Fruit fly (Drosophila melanogaster) whole organism, embryonic: ENCODE results near the gene Gyc88E.

Experiments
- Adf1 ChIP-seq: fragments of 200-800 bp; sonication (Bioruptor generic); IDR thresholded peaks from 2 replicates; pipeline ENCODE4 v1.3.6; 2022; ENCODE audit warnings: missing biosample characterization, missing genetic modification characterization
- B-H2 ChIP-seq: fragments of 200-800 bp; sonication (Bioruptor generic); optimal IDR thresholded peaks from 2 replicates; lab custom pipeline; 2018; ENCODE audit warnings: missing biosample characterization, mild to moderate bottlenecking, missing genetic modification characterization
- CG10565 ChIP-seq: fragments of 200-800 bp; sonication (Bioruptor generic); optimal IDR thresholded peaks from 3 replicates; lab custom pipeline; 2016; ENCODE audit warnings: missing biosample characterization, mild to moderate bottlenecking, missing genetic modification characterization
- CG11085 ChIP-seq: fragments of 200-800 bp; sonication (Bioruptor generic); IDR thresholded peaks from 2 replicates; pipeline ENCODE4 v1.3.6; 2022; ENCODE audit warnings: missing biosample characterization, missing genetic modification characterization
- CG11247 ChIP-seq: fragments of 200-800 bp; sonication (Bioruptor generic); IDR thresholded peaks from 2 replicates; pipeline ENCODE4 v1.3.6; 2022; ENCODE audit warnings: missing biosample characterization, missing genetic modification characterization
- CG11398 ChIP-seq: fragments of 200-800 bp; sonication (Bioruptor generic); optimal IDR thresholded peaks from 2 replicates; lab custom pipeline; 2016; ENCODE audit warnings: missing biosample characterization, missing genetic modification characterization
- CG14667 ChIP-seq: fragments of 200-800 bp; sonication (Bioruptor generic); IDR thresholded peaks from 2 replicates; pipeline ENCODE4 v1.3.6; 2022; ENCODE audit warnings: missing biosample characterization, missing genetic modification characterization
- CG15479 ChIP-seq: fragments of 200-800 bp; sonication (Bioruptor generic); optimal IDR thresholded peaks from 3 replicates; lab custom pipeline; 2019; ENCODE audit warnings: missing biosample characterization, mild to moderate bottlenecking, missing genetic modification characterization, moderate library complexity
- CG17568 ChIP-seq: fragments of 200-800 bp; sonication (Bioruptor generic); optimal IDR thresholded peaks from 2 replicates; lab custom pipeline; 2018; ENCODE audit warnings: missing biosample characterization, mild to moderate bottlenecking, missing genetic modification characterization, moderate library complexity
- CG2678 ChIP-seq: fragments of 200-800 bp; sonication (Bioruptor generic); optimal IDR thresholded peaks from 3 replicates; lab custom pipeline; 2019; ENCODE audit warnings: missing biosample characterization, mild to moderate bottlenecking, missing genetic modification characterization, moderate library complexity
- CG31388 ChIP-seq: fragments of 200-800 bp; sonication (Bioruptor generic); optimal IDR thresholded peaks from 2 replicates; lab custom pipeline; 2016; ENCODE audit warnings: missing biosample characterization, missing genetic modification characterization
- CG32772 ChIP-seq: fragments of 200-800 bp; sonication (Bioruptor generic); IDR thresholded peaks from 2 replicates; pipeline ENCODE4 v1.3.6; 2022; ENCODE audit warnings: missing biosample characterization, missing genetic modification characterization
- CG3726 ChIP-seq: fragments of 200-800 bp; sonication (Bioruptor generic); IDR thresholded peaks from 3 replicates; pipeline ENCODE4, ENCODE4 v1.3.6; 2022; ENCODE audit warnings: missing biosample characterization, missing genetic modification characterization
- CG4424 ChIP-seq: fragments of 200-800 bp; sonication (Bioruptor generic); optimal IDR thresholded peaks from 3 replicates; lab custom pipeline; 2016; ENCODE audit warnings: missing biosample characterization, missing genetic modification characterization
- CG7556 ChIP-seq: fragments of 200-800 bp; sonication (Bioruptor generic); optimal IDR thresholded peaks from 2 replicates; lab custom pipeline; 2017; ENCODE audit warnings: missing biosample characterization, mild to moderate bottlenecking, missing genetic modification characterization
- CG7839 ChIP-seq: fragments of 200-800 bp; sonication (Bioruptor generic); optimal IDR thresholded peaks from 3 replicates; lab custom pipeline; 2018; ENCODE audit warnings: missing biosample characterization, mild to moderate bottlenecking, missing genetic modification characterization, moderate library complexity
- CG9797 ChIP-seq: fragments of 200-800 bp; sonication (Bioruptor generic); optimal IDR thresholded peaks from 3 replicates; lab custom pipeline; 2018; ENCODE audit warnings: missing biosample characterization, mild to moderate bottlenecking, missing genetic modification characterization
- D19A ChIP-seq: fragments of 200-800 bp; optimal IDR thresholded peaks from 3 replicates; lab custom pipeline; 2019; ENCODE audit warnings: missing biosample characterization, mild to moderate bottlenecking, missing genetic modification characterization, moderate library complexity
- Dbx ChIP-seq: fragments of 200-800 bp; sonication (Bioruptor generic); IDR thresholded peaks from 3 replicates; pipeline ENCODE4 v1.3.6; 2022; ENCODE audit warnings: missing biosample characterization, missing genetic modification characterization
- Dek ChIP-seq: fragments of 200-800 bp; sonication (Bioruptor generic); optimal IDR thresholded peaks from 3 replicates; lab custom pipeline; 2019; ENCODE audit warnings: missing biosample characterization, mild to moderate bottlenecking, missing genetic modification characterization, moderate library complexity
- Drgx ChIP-seq: fragments of 200-800 bp; sonication (Bioruptor generic); IDR thresholded peaks from 2 replicates; pipeline ENCODE4 v1.3.6; 2022; ENCODE audit warnings: missing biosample characterization, missing genetic modification characterization
- E2f1 ChIP-seq: fragments of 200-800 bp; sonication (Bioruptor generic); IDR thresholded peaks from 2 replicates; pipeline ENCODE4 v1.3.6; 2022; ENCODE audit warnings: missing biosample characterization, missing genetic modification characterization
- HmgZ ChIP-seq: fragments of 200-800 bp; sonication (Bioruptor generic); optimal IDR thresholded peaks from 2 replicates; lab custom pipeline; 2018; ENCODE audit warnings: missing biosample characterization, mild to moderate bottlenecking, missing genetic modification characterization
- Hmr ChIP-seq: fragments of 200-800 bp; sonication (Bioruptor generic); optimal IDR thresholded peaks from 3 replicates; lab custom pipeline; 2017; ENCODE audit warnings: mild to moderate bottlenecking, missing biosample characterization, missing genetic modification reagents, missing genetic modification characterization
- Hr51 ChIP-seq, 2 experiments: fragments of 200-800 bp; sonication (Bioruptor generic); optimal IDR thresholded peaks; 2 replicates in 1 of 2; 3 replicates in 1 of 2; lab custom pipeline; 2016 to 2018; ENCODE audit warnings: missing biosample characterization in 2 of 2, missing genetic modification characterization in 2 of 2, mild to moderate bottlenecking in 1 of 2, moderate library complexity in 1 of 2
- Neu2 ChIP-seq: fragments of 200-800 bp; sonication (Bioruptor generic); optimal IDR thresholded peaks from 3 replicates; lab custom pipeline; 2016; ENCODE audit warnings: missing biosample characterization, missing genetic modification characterization, borderline replicate concordance
- Rfx ChIP-seq: fragments of 200-800 bp; sonication (Bioruptor generic); IDR thresholded peaks from 2 replicates; pipeline ENCODE4 v1.3.6; 2022; ENCODE audit warnings: missing biosample characterization, missing genetic modification characterization
- Tbp ChIP-seq: fragments of >200 bp; optimal IDR thresholded peaks from 2 replicates; lab custom pipeline; 2018; ENCODE audit warnings: missing biosample characterization, missing genetic modification characterization
- abd-A ChIP-seq: fragments of 200-800 bp; sonication (Bioruptor generic); optimal IDR thresholded peaks from 3 replicates; lab custom pipeline; 2019; ENCODE audit warnings: missing biosample characterization, mild to moderate bottlenecking, missing genetic modification characterization, moderate library complexity
- amos ChIP-seq: fragments of 200-800 bp; sonication (Bioruptor generic); IDR thresholded peaks from 2 replicates; pipeline ENCODE4 v1.3.6; 2022; ENCODE audit warnings: missing biosample characterization, missing genetic modification characterization; ENCODE audit not compliant: partially characterized antibody
- ase ChIP-seq: fragments of 200-800 bp; sonication (Bioruptor generic); IDR thresholded peaks from 3 replicates; pipeline ENCODE4 v1.3.6; 2022; ENCODE audit warnings: missing biosample characterization, missing genetic modification characterization
- ato ChIP-seq: fragments of 200-800 bp; sonication (Bioruptor generic); IDR thresholded peaks from 2 replicates; pipeline ENCODE4 v1.3.6; 2022; ENCODE audit warnings: missing biosample characterization, missing genetic modification characterization; ENCODE audit not compliant: partially characterized antibody
- cad ChIP-seq: fragments of >200 bp; optimal IDR thresholded peaks from 2 replicates; lab custom pipeline; 2017; ENCODE audit warnings: missing biosample characterization, missing genetic modification characterization
- croc ChIP-seq: fragments of 200-800 bp; sonication (Bioruptor generic); conservative IDR thresholded peaks from 3 replicates; pipeline ENCODE4 v1.3.6; 2022; ENCODE audit warnings: missing biosample characterization, missing genetic modification characterization
- danr ChIP-seq: fragments of 200-800 bp; sonication (Bioruptor generic); IDR thresholded peaks from 2 replicates; pipeline ENCODE4 v1.3.6; 2022; ENCODE audit warnings: missing biosample characterization, missing genetic modification characterization
- dmrt99B ChIP-seq: fragments of 200-800 bp; sonication (Bioruptor generic); optimal IDR thresholded peaks from 2 replicates; lab custom pipeline; 2018; ENCODE audit warnings: missing biosample characterization, mild to moderate bottlenecking, missing genetic modification characterization, moderate library complexity
- emc ChIP-seq: fragments of 200-800 bp; sonication (Bioruptor generic); optimal IDR thresholded peaks from 2 replicates; lab custom pipeline; 2016; ENCODE audit warnings: missing biosample characterization, missing genetic modification characterization
- gce ChIP-seq: fragments of 200-800 bp; sonication (Bioruptor generic); IDR thresholded peaks from 3 replicates; pipeline ENCODE4 v1.3.6; 2022; ENCODE audit warnings: missing biosample characterization, missing genetic modification characterization
- h ChIP-seq: fragments of >200 bp; optimal IDR thresholded peaks from 2 replicates; lab custom pipeline; 2017
- hb ChIP-seq: fragments of 200-800 bp; sonication (Bioruptor generic); IDR thresholded peaks from 3 replicates; pipeline ENCODE4 v1.3.6; 2022; ENCODE audit warnings: missing biosample characterization, missing genetic modification characterization; ENCODE audit not compliant: partially characterized antibody
- ind ChIP-seq: fragments of 200-800 bp; sonication (Bioruptor generic); optimal IDR thresholded peaks from 3 replicates; lab custom pipeline; 2016; ENCODE audit warnings: missing biosample characterization, missing genetic modification characterization
- ken ChIP-seq: fragments of 200-800 bp; sonication (Bioruptor generic); IDR thresholded peaks from 3 replicates; pipeline ENCODE4 v1.3.6; 2022; ENCODE audit warnings: missing biosample characterization, missing genetic modification characterization
- pan ChIP-seq, 4 experiments: fragments of >200 bp in 3 of 4; fragments of 200-800 bp in 1 of 4; sonication (Bioruptor generic) in 1 of 4; optimal IDR thresholded peaks in 3 of 4; IDR thresholded peaks in 1 of 4; 2 replicates each; pipeline versions ENCODE4 v1.3.6 to Lab custom; 2017 to 2022; ENCODE audit warnings: missing biosample characterization in 2 of 4, missing genetic modification characterization in 2 of 4, mixed read lengths in 1 of 4
- pum ChIP-seq: fragments of 200-800 bp; sonication (Bioruptor generic); optimal IDR thresholded peaks from 2 replicates; lab custom pipeline; 2016; ENCODE audit warnings: missing biosample characterization, missing genetic modification characterization
- run ChIP-seq: fragments of 200-800 bp; sonication (Bioruptor generic); optimal IDR thresholded peaks from 3 replicates; lab custom pipeline; 2018; ENCODE audit warnings: missing biosample characterization, mild to moderate bottlenecking, missing genetic modification characterization
- salm ChIP-seq: fragments of 200-800 bp; sonication (Bioruptor generic); optimal IDR thresholded peaks from 2 replicates; lab custom pipeline; 2018; ENCODE audit warnings: missing biosample characterization, mild to moderate bottlenecking, missing genetic modification characterization
- scrt ChIP-seq: fragments of 200-800 bp; sonication (Bioruptor generic); optimal IDR thresholded peaks from 2 replicates; lab custom pipeline; 2018; ENCODE audit warnings: missing biosample characterization, mild to moderate bottlenecking, missing genetic modification characterization, moderate library complexity
- sqz ChIP-seq: fragments of 200-800 bp; sonication (Bioruptor generic); optimal IDR thresholded peaks from 3 replicates; lab custom pipeline; 2018; ENCODE audit warnings: missing biosample characterization, mild to moderate bottlenecking, missing genetic modification characterization
- tgo ChIP-seq: fragments of 200-800 bp; sonication (Bioruptor generic); IDR thresholded peaks from 3 replicates; pipeline ENCODE4 v1.3.6; 2022; ENCODE audit warnings: missing biosample characterization, missing genetic modification characterization

The Gyc88E gene

dm6 chr3R:15149772-15150512 is at the start of gene Gyc88E:
Gene Gyc88E, plus strand, starts transcription at chr3R:15150375.
- TF ChIP-seq abd-A (tag; lab: Kevin White, UChicago) (no peak), CG9797 (GFP tag; lab: Kevin White, UChicago) (no peak), HmgZ (no peak), amos (no peak), salm (tag; lab: Kevin White, UChicago) (no peak), Hr51 (GFP tag; optimal IDR thresholded peaks at IDR 0.05; lab: Kevin White, UChicago) (no peak), pum (GFP tag; lab: Kevin White, UChicago) (no peak), croc (peak; percentile 26; the same call in 1 of the 3 replicates), Adf1 (GFP tag; lab: Robert Waterston, UW) (no peak), ind (GFP tag; lab: Kevin White, UChicago) (peak; percentile 33), Drgx (GFP tag; lab: Robert Waterston, UW) (peak; percentile 31; the same call in 1 of the 2 replicates), sqz (peak; percentile 10), CG10565 (no peak), ken (GFP tag; lab: Robert Waterston, UW) (no peak), CG32772 (GFP tag; lab: Robert Waterston, UW) (peak; percentile 43; the same call in 1 of the 2 replicates), B-H2 (GFP tag; lab: Kevin White, UChicago) (no peak), E2f1 (GFP tag; lab: Robert Waterston, UW) (peak; percentile 59), gce (GFP tag; lab: Robert Waterston, UW) (0 out of 3 replicates have a peak, but pooled peaks have one; percentile 28), hb (no peak), Hmr (GFP tag; lab: Kevin White, UChicago) (peak; percentile 37), Rfx (GFP tag; lab: Robert Waterston, UW) (peak; percentile 69), danr (GFP tag; lab: Robert Waterston, UW) (peak; percentile 30; the same call in 1 of the 2 replicates), run (no peak), scrt (peak; percentile 52), CG17568 (GFP tag; lab: Kevin White, UChicago) (no peak), emc (GFP tag; lab: Kevin White, UChicago) (no peak), h (lab: Kevin White, UChicago) (no peak), tgo (GFP tag; lab: Robert Waterston, UW) (peak; percentile 68; the same call in 2 of the 3 replicates), Neu2 (GFP tag; lab: Kevin White, UChicago) (no peak), CG14667 (peak; percentile 53; the same call in 1 of the 2 replicates), ase (0 out of 3 replicates have a peak, but pooled peaks have one; percentile 42), CG11085 (GFP tag; lab: Robert Waterston, UW) (0 out of 2 replicates have a peak, but pooled peaks have one; percentile 11), cad (no peak), ato (GFP tag; lab: Robert Waterston, UW) (no peak), CG7839 (tag; lab: Kevin White, UChicago) (peak; percentile 59), CG3726 (GFP tag; lab: Robert Waterston, UW) (no peak), Dbx (GFP tag; lab: Robert Waterston, UW) (0 out of 3 replicates have a peak, but pooled peaks have one; percentile 50), Dek (tag; lab: Kevin White, UChicago) (no peak), dmrt99B (peak; percentile 57), pan (optimal IDR thresholded peaks at IDR 0.05; lab: Kevin White, UChicago) (no peak), pan (GFP tag; optimal IDR thresholded peaks at IDR 0.05 in 1 of 2, IDR thresholded peaks at IDR 0.05 in 1 of 2) (peak in 1 of 2 experiments; percentile 83), CG4424 (no peak), CG15479 (GFP tag; lab: Kevin White, UChicago) (no peak), CG2678 (peak; percentile 69), CG31388 (GFP tag; lab: Kevin White, UChicago) (no peak), CG7556 (GFP tag; lab: Kevin White, UChicago) (peak; percentile 49), CG11398 (GFP tag; lab: Kevin White, UChicago) (no peak), Tbp (GFP tag; lab: Kevin White, UChicago) (no peak), D19A (tag; lab: Kevin White, UChicago) (no peak), CG11247 (peak; percentile 67)
